Worm (Caenorhabditis elegans): ENCODE measurements around the gene F36H5.9.

DNA sequence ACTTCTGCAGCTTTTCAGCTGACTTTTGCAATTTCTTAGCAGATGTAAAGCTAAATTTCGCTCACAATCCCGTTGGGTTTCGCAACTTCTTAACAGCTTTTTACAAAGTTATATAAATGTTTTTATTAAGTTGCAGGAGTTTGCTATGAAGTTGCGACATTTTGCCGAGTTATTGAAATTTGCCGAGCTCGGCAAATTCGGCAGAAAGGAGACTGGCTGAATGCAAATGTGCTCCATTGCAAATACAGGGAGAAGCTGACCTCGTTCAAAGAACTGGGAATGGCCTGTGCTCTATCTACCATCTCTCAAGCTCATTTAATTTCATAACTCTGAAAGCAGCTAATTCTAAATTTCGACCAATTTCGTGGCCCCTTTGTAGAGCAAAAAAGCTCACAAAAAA lies 31.9 kb upstream of the F36H5.9 start, which contains the start of gene C08F1.11:
- TF ChIP-seq flt-1 (GFP tag; IDR thresholded peaks at IDR 0.05): no peak
- TF ChIP-seq ama-1 (optimal IDR thresholded peaks at IDR 0.05): no peak
- no peak for TF ChIP-seq tbx-11 (GFP tag; IDR thresholded peaks at IDR 0.05)
- TF ChIP-seq B0310.2 (tag; optimal IDR thresholded peaks at IDR 0.05): no peak
- TF ChIP-seq aly-1 (tag; optimal IDR thresholded peaks at IDR 0.05): no peak
- TF ChIP-seq ceh-36 (tag; optimal IDR thresholded peaks at IDR 0.05): no peak
- TF ChIP-seq tbx-37 (GFP tag; conservative IDR thresholded peaks at IDR 0.05): no peak
- no peak for TF ChIP-seq tra-4 (tag; optimal IDR thresholded peaks at IDR 0.05)
- no peak for TF ChIP-seq scrt-1 (GFP tag; IDR thresholded peaks at IDR 0.05)
- TF ChIP-seq ceh-13 (GFP tag; optimal IDR thresholded peaks at IDR 0.05): no peak
